Worm (Caenorhabditis elegans): ENCODE results near the gene fbxc-14.

ce11 chrII:937265-937664 is 36.8 kb upstream of the fbxc-14 start:
- TF ChIP-seq ceh-48 (tag; optimal IDR thresholded peaks at IDR 0.05) (no peak), nhr-232 (tag; optimal IDR thresholded peaks at IDR 0.05) (no peak), fkh-10 (GFP tag; optimal IDR thresholded peaks at IDR 0.05) (no peak), lin-11 (tag; optimal IDR thresholded peaks at IDR 0.05) (no peak), dmd-4 (tag; optimal IDR thresholded peaks at IDR 0.05; ENCODE audit: borderline replicate concordance) (no peak), unc-3 (GFP tag; conservative IDR thresholded peaks at IDR 0.05) (no peak), unc-3 (tag; optimal IDR thresholded peaks at IDR 0.05) (no peak), nhr-11 (tag; optimal IDR thresholded peaks at IDR 0.05) (no peak), fax-1 (tag; optimal IDR thresholded peaks at IDR 0.05) (no peak), pha-4 (tag; optimal IDR thresholded peaks at IDR 0.05) (no peak)

Measured in whole organism, late embryonic.